Fruit fly (Drosophila melanogaster) whole organism: ENCODE measurements around the gene CG42693.
A peak's percentile ranks its signal among the peaks of the same experiment; 100 is the strongest.

Source experiments
- CG8478 ChIP-seq: fragments of >200 bp; optimal IDR thresholded peaks from 2 replicates; lab custom pipeline; 2018; ENCODE audit warnings: inconsistent platforms
- Dll ChIP-seq: fragments of >200 bp; optimal IDR thresholded peaks from 2 replicates; lab custom pipeline; 2017
- EcR ChIP-seq, 2 experiments: fragments of >200 bp; optimal IDR thresholded peaks; 2 replicates each; lab custom pipeline; 2017; ENCODE audit warnings: missing biosample characterization in 2 of 2, missing genetic modification characterization in 2 of 2, missing genetic modification reagents in 2 of 2
- pan ChIP-seq: fragments of >200 bp; optimal IDR thresholded peaks from 2 replicates; lab custom pipeline; 2017
- psq ChIP-seq: fragments of >200 bp; optimal IDR thresholded peaks from 2 replicates; lab custom pipeline; 2017
- usp ChIP-seq: fragments of >200 bp; optimal IDR thresholded peaks from 2 replicates; lab custom pipeline; 2017; ENCODE audit warnings: missing biosample characterization, missing genetic modification characterization, mixed read lengths

CG42693 gene

DNA sequence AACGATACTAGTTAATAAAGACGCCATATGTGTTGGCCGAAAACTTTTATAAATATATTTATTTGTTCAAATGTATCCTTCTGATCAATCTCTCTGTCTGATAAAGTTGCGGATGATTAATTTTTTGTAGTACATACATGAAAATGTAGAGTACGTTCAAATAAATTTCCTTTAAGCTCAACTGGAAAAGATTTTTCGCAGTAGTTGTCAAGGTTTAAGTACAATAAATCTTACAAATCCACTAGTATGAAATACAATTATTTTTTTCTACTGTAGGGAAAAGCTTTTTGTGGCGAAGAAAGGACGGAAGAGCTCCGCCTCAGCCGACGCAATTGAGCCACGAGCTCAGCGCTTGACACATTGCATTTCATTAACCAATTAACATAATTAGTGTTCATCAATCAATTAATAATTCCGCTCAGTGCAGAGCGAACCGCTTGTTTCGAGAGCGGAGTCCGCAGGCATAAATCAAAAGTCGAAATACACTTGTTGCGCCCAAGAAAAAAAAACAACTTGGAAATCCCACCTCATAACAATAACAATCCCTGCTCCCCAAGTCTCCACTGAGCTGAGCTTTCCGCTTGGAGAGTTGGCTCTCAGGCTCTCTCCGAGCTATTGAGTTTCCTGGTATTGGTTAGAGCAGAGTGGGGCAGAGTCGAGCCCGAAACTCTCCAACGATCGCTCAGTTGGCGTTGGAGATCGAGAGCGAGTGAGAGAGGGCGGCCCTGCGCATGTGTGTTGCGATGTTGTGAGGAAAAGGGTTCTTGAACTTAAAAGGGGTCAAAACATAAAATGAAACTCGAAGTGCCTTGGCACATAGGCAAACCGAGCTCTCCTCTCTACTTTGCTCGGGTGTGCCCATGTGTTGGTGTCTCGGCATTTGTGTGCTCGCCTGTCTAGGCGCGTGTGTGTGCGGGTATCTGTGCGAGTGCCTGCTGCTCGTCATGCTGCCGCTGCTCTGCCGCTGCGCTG lies 19.2 kb downstream of the CG42693 start:
- no peak for TF ChIP-seq psq (lab: Kevin White, UChicago)
- TF ChIP-seq pan (lab: Kevin White, UChicago), result no peak
- TF ChIP-seq Dll, result peak; percentile 90
- TF ChIP-seq CG8478 (lab: Kevin White, UChicago), result no peak
- TF ChIP-seq usp, result no peak
- peak in 1 of 2 experiments; percentile 90 for TF ChIP-seq EcR (GFP tag; optimal IDR thresholded peaks at IDR 0.05; lab: Kevin White, UChicago)

- TF ChIP-seq CG8478 (lab: Kevin White, UChicago) (no peak), psq (lab: Kevin White, UChicago) (no peak), EcR (GFP tag; optimal IDR thresholded peaks at IDR 0.05; lab: Kevin White, UChicago) (no peak), pan (lab: Kevin White, UChicago) (no peak)
Observed at dm6 chr3R:31687782-31688181, 20.4 kb downstream of the CG42693 start.

dm6 chr3R:31686692-31687351 lies 21.3 kb downstream of the CG42693 start:
- TF ChIP-seq psq (lab: Kevin White, UChicago) (no peak), CG8478 (lab: Kevin White, UChicago) (no peak), Dll (no peak), pan (lab: Kevin White, UChicago) (no peak), usp (no peak), EcR (GFP tag; optimal IDR thresholded peaks at IDR 0.05; lab: Kevin White, UChicago) (peak; percentile 83 to 90)

DNA sequence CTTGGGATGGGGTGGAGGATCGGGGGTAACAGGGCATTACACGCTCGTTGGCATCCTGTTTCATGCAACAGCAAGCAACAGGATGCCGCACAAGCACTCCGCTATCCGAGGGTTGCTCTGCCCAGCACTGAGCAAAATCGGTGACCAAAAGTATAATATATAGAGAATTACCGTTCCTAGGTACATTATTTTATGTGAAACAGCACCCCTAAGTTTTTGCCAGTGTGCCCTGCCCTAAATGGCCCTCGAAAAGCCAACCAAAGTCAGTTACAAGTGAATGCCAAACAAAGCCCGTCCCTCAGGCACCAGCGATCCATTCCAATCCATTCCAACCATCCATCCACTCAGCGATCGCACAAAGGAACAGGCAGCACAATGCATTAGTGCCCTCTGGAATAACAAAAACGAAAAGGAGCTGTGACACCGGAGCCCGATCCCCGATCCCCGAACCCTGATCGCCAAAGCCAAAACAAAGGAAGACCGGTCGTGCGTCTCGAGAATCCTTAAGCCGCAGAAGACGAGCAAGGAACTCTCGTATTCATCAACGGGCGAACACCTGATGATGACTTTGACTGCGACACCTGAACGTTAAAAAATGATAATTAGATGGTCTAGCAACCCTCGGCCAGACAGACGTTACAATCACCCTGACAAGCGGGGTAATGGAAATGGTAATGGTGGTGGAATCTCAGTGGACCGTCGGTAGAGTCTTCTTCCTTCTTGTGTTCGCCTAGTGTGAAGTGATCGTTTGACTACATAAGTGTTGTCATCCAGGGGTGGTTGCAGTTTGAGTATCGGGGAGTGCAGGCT lies 24.9 kb downstream of the CG42693 start:
- no peak for TF ChIP-seq EcR (GFP tag; optimal IDR thresholded peaks at IDR 0.05; lab: Kevin White, UChicago)
- TF ChIP-seq psq (lab: Kevin White, UChicago), result no peak
- no peak for TF ChIP-seq Dll
- TF ChIP-seq CG8478 (lab: Kevin White, UChicago), result no peak
- no peak for TF ChIP-seq usp
- no peak for TF ChIP-seq pan (lab: Kevin White, UChicago)

dm6 chr3R:31682140-31682782 lies 25.9 kb downstream of the CG42693 start:
- TF ChIP-seq pan (lab: Kevin White, UChicago), result no peak
- TF ChIP-seq Dll, result no peak
- no peak for TF ChIP-seq usp

dm6 chr3R:31680773-31681172 lies 27.4 kb downstream of the CG42693 start:
- no peak for TF ChIP-seq EcR (GFP tag; optimal IDR thresholded peaks at IDR 0.05; lab: Kevin White, UChicago)
- no peak for TF ChIP-seq psq (lab: Kevin White, UChicago)
- no peak for TF ChIP-seq usp
- TF ChIP-seq CG8478 (lab: Kevin White, UChicago), result no peak
- no peak for TF ChIP-seq Dll
- no peak for TF ChIP-seq pan (lab: Kevin White, UChicago)

dm6 chr3R:31679830-31680294 lies 28.3 kb downstream of the CG42693 start, which contains the start of gene CG11550:
CG11550 (minus strand) TSS chr3R:31679880.
- no peak for TF ChIP-seq usp
- TF ChIP-seq EcR (GFP tag; optimal IDR thresholded peaks at IDR 0.05; lab: Kevin White, UChicago), result no peak
- no peak for TF ChIP-seq CG8478 (lab: Kevin White, UChicago)
- no peak for TF ChIP-seq Dll
- no peak for TF ChIP-seq psq (lab: Kevin White, UChicago)
- TF ChIP-seq pan (lab: Kevin White, UChicago), result no peak

DNA sequence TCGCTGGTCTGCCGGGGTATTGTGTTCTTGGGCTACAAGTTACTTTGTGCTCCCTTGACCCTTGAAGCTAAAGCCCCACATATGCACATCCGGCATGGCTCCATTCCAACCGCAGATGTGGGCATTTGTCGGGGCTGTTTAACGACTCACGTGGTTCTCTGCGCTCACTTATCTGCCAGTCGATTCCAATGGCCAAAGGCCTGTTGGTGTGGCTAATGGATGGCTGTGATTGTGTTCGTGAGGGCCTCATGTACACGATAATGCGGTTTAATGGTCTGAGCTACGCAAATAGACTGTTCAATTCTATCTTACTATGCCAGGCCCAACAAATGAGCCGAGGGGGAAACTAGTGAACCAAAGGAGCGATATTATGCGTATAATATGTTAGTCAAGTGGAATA lies 35.5 kb downstream of the CG42693 start:
- TF ChIP-seq pan (lab: Kevin White, UChicago) (no peak), psq (lab: Kevin White, UChicago) (no peak), EcR (GFP tag; optimal IDR thresholded peaks at IDR 0.05; lab: Kevin White, UChicago) (no peak)

DNA sequence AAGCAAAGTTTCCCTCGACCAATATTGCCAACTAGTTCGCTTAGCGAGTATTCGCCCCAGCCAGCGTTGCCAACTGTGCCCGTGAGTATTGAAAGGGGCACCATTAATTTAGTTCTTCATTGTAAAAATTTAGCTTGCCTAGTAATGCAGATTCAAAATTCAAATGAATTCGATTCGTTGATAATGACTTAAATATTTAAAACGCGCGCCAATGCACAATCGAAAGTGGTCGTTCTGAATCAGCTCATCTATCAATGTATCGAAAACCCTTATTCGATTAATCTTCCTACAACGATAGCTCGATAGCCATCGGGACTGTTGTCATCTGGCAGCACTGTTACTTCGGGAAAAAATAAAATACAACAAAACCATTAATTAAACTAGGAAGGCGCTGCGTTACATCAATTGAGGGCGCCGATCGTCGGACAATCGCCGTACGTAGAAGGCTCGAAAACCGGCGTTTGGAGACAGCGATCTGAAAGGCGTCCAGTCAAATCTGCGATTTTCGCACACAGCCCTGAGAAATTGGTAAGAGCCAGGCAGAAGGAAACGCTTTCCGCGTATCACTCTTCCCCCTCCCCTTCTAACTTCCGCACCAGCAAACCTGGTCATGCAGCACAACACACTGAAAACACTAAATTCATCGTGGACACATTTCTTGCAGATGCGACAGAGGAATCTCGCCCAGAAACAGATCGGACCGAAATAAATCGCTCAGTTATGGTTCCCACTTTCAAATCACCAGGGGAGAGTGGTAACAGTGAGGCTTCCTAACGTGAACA lies 38.8 kb downstream of the CG42693 start, which contains the start of gene Zmynd8:
Gene Zmynd8 (plus strand): TSS at position 313 of the 782 bp plus-strand sequence.
- no peak for TF ChIP-seq EcR (GFP tag; optimal IDR thresholded peaks at IDR 0.05; lab: Kevin White, UChicago)
- no peak for TF ChIP-seq usp
- TF ChIP-seq psq (lab: Kevin White, UChicago), result no peak
- no peak for TF ChIP-seq CG8478 (lab: Kevin White, UChicago)
- no peak for TF ChIP-seq Dll
- TF ChIP-seq pan (lab: Kevin White, UChicago), result no peak

- TF ChIP-seq EcR (GFP tag; optimal IDR thresholded peaks at IDR 0.05; lab: Kevin White, UChicago) (no peak), Dll (no peak), usp (no peak), pan (lab: Kevin White, UChicago) (no peak), CG8478 (lab: Kevin White, UChicago) (no peak), psq (lab: Kevin White, UChicago) (no peak)
Observed at dm6 chr3R:31662757-31663156, 45.4 kb downstream of the CG42693 start.
